Worm (Caenorhabditis elegans): ENCODE results near the gene C49C8.8.

DNA sequence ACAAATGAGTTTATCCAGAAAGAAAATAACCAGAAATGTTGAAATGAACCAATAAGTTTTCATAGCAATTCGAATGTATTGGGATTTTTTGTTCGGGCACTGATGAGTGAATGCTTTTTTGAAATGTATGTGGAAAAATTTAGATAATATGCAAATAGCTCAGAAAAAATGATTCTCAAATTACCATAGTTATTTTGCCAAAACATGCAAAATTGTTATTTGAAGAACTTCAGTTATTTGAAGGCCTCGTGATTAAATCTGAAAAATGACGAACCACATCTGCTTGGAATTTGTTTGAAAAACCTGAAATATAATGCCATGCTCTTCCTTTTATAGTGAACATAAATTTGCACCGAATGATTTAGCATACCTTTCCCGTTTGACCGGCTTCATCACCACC, 6.2 kb downstream of the C49C8.8 start, which contains the start of gene C49C8.6:
- TF ChIP-seq tab-1 (GFP tag; IDR thresholded peaks at IDR 0.05), result no peak
- TF ChIP-seq T22C8.4 (GFP tag; IDR thresholded peaks at IDR 0.05), result no peak

Measured in whole organism, midembryonic.